Worm (Caenorhabditis elegans) whole organism, L1 larva: ENCODE measurements around the gene Y37A1B.4.

Source experiments
- dpl-1 ChIP-seq, 3 experiments: fragments of 150-350 bp in 2 of 3; sonication (generic microtip) in 1 of 3; optimal IDR thresholded peaks; 2 replicates each; lab custom pipeline; 2014 to 2017; ENCODE audit warnings: missing biosample characterization in 3 of 3, missing genetic modification characterization in 3 of 3, missing genetic modification reagents in 3 of 3
- egl-27 ChIP-seq, 2 experiments: fragments of 150-350 bp in 1 of 2; sonication (generic microtip); optimal IDR thresholded peaks; 3 replicates each; lab custom pipeline; 2017 to 2018; ENCODE audit warnings: missing biosample characterization in 2 of 2, missing genetic modification characterization in 2 of 2, missing genetic modification reagents in 2 of 2
- fkh-10 ChIP-seq: sonication (generic microtip); optimal IDR thresholded peaks from 2 replicates; lab custom pipeline; 2017; ENCODE audit warnings: missing biosample characterization, missing genetic modification reagents, missing genetic modification characterization
- zag-1 ChIP-seq: fragments of 150-350 bp; optimal IDR thresholded peaks from 2 replicates; lab custom pipeline; 2014; ENCODE audit warnings: missing biosample characterization, missing genetic modification characterization

ce11 chrIV:14072011-14072649 is 11.6 kb upstream of the Y37A1B.4 start:
- no peak for TF ChIP-seq dpl-1 (GFP tag; optimal IDR thresholded peaks at IDR 0.05; lab: Kevin White, UChicago)
- TF ChIP-seq zag-1 = no peak
- no peak for TF ChIP-seq fkh-10 (GFP tag; lab: Kevin White, UChicago)
- no peak for TF ChIP-seq egl-27 (tag; optimal IDR thresholded peaks at IDR 0.05; lab: Kevin White, UChicago)
